Fruit fly (Drosophila melanogaster): ENCODE measurements around the gene Spn75F.
A peak's percentile ranks its signal among the peaks of the same experiment; 100 is the strongest.

The Spn75F gene

dm6 chr3L:19162586-19163310 lies 33.3 kb upstream of the Spn75F start:
- TF ChIP-seq CG8319 (GFP tag; optimal IDR thresholded peaks at IDR 0.05), result peak; percentile 46
- TF ChIP-seq Lpt (GFP tag; optimal IDR thresholded peaks at IDR 0.05), result no peak
- TF ChIP-seq CG6276 (GFP tag; optimal IDR thresholded peaks at IDR 0.05), result no peak
- peak; percentile 78 for TF ChIP-seq Ets96B (tag; optimal IDR thresholded peaks at IDR 0.05)
- peak; percentile 25 for TF ChIP-seq Ets21C (GFP tag; optimal IDR thresholded peaks at IDR 0.05)
- TF ChIP-seq Blimp-1 (GFP tag; optimal IDR thresholded peaks at IDR 0.05), result peak; percentile 43
- peak; percentile 44 for TF ChIP-seq CG11762 (GFP tag; optimal IDR thresholded peaks at IDR 0.05; ENCODE audit: insufficient read depth)
- peak; percentile 40 for TF ChIP-seq CG31627 (GFP tag; optimal IDR thresholded peaks at IDR 0.05)
- TF ChIP-seq Sox15 (GFP tag; optimal IDR thresholded peaks at IDR 0.05), result peak; percentile 9
- TF ChIP-seq CG6163 (GFP tag; IDR thresholded peaks at IDR 0.05), result no peak; the same call in 2 of the 3 replicates
- peak; percentile 31 to 66 for TF ChIP-seq ss (GFP tag; optimal IDR thresholded peaks at IDR 0.05)
- TF ChIP-seq Sox14 (GFP tag; optimal IDR thresholded peaks at IDR 0.05), result peak; percentile 15
- peak; percentile 41 for TF ChIP-seq Hr39 (GFP tag; optimal IDR thresholded peaks at IDR 0.05)
- TF ChIP-seq CG8632 (GFP tag; optimal IDR thresholded peaks at IDR 0.05), result peak; percentile 75
- TF ChIP-seq spab (GFP tag; optimal IDR thresholded peaks at IDR 0.05), result peak; percentile 62
- peak; percentile 65 for TF ChIP-seq CG6792 (GFP tag; optimal IDR thresholded peaks at IDR 0.05)
- TF ChIP-seq CG4318 (GFP tag; optimal IDR thresholded peaks at IDR 0.05), result no peak
- peak in 1 of 2 experiments; percentile 59 for TF ChIP-seq salr (GFP tag; optimal IDR thresholded peaks at IDR 0.05)
- peak; percentile 43 for TF ChIP-seq CG15336 (GFP tag; IDR thresholded peaks at IDR 0.05)
- TF ChIP-seq pdm3 (GFP tag; optimal IDR thresholded peaks at IDR 0.05), result peak; percentile 41
- peak; percentile 66 for TF ChIP-seq CG3919 (GFP tag; optimal IDR thresholded peaks at IDR 0.05)
- peak; percentile 66 for TF ChIP-seq achi (GFP tag; optimal IDR thresholded peaks at IDR 0.05)
- TF ChIP-seq CG11902 (GFP tag; optimal IDR thresholded peaks at IDR 0.05), result peak; percentile 16
- TF ChIP-seq eg (GFP tag; IDR thresholded peaks at IDR 0.05), result no peak
- no peak for TF ChIP-seq Eip93F (GFP tag; optimal IDR thresholded peaks at IDR 0.05)
- peak; percentile 27 for TF ChIP-seq vri (GFP tag; optimal IDR thresholded peaks at IDR 0.05)
- TF ChIP-seq CG34406 (GFP tag; optimal IDR thresholded peaks at IDR 0.05), result peak; percentile 78
- no peak for TF ChIP-seq Gug (GFP tag; IDR thresholded peaks at IDR 0.05)
- TF ChIP-seq CG6854 (GFP tag; optimal IDR thresholded peaks at IDR 0.05), result no peak
- TF ChIP-seq cyc (GFP tag; optimal IDR thresholded peaks at IDR 0.05), result peak; percentile 79
- TF ChIP-seq CG10631 (GFP tag; optimal IDR thresholded peaks at IDR 0.05), result peak; percentile 72
- peak; percentile 57 for TF ChIP-seq net (GFP tag; optimal IDR thresholded peaks at IDR 0.05)
- TF ChIP-seq Eip75B (GFP tag; optimal IDR thresholded peaks at IDR 0.05), result peak; percentile 49
- peak; percentile 86 for TF ChIP-seq esn (GFP tag; optimal IDR thresholded peaks at IDR 0.05)
- peak; percentile 76 for TF ChIP-seq dsx (GFP tag; optimal IDR thresholded peaks at IDR 0.05; ENCODE audit: poor library complexity, severe bottlenecking)
- TF ChIP-seq Hr4 (GFP tag; optimal IDR thresholded peaks at IDR 0.05), result no peak
- peak; percentile 6 for TF ChIP-seq fd85E (GFP tag; optimal IDR thresholded peaks at IDR 0.05)
- peak; percentile 90 for TF ChIP-seq svp (GFP tag)
- TF ChIP-seq Met (GFP tag; optimal IDR thresholded peaks at IDR 0.05), result peak; percentile 68
- no peak for TF ChIP-seq CG16779 (tag; optimal IDR thresholded peaks at IDR 0.05)
- peak; percentile 70 for TF ChIP-seq Smox (GFP tag; optimal IDR thresholded peaks at IDR 0.05)
- TF ChIP-seq Eip78C (GFP tag), result peak; percentile 91
- TF ChIP-seq OdsH (GFP tag; optimal IDR thresholded peaks at IDR 0.05), result peak; percentile 61
- TF ChIP-seq CG8119 (GFP tag; IDR thresholded peaks at IDR 0.05), result peak; percentile 54
- no peak for TF ChIP-seq dac (GFP tag; optimal IDR thresholded peaks at IDR 0.05)
- peak; percentile 21 for TF ChIP-seq fkh (GFP tag; optimal IDR thresholded peaks at IDR 0.05)
- peak; percentile 43 for TF ChIP-seq CG7368 (GFP tag; optimal IDR thresholded peaks at IDR 0.05)
- TF ChIP-seq CG10669 (GFP tag; optimal IDR thresholded peaks at IDR 0.05), result peak; percentile 63
- TF ChIP-seq CG6808 (GFP tag; optimal IDR thresholded peaks at IDR 0.05), result peak; percentile 75
- peak; percentile 63 for TF ChIP-seq lz (GFP tag; optimal IDR thresholded peaks at IDR 0.05)
- TF ChIP-seq CG1621 (tag; optimal IDR thresholded peaks at IDR 0.05), result no peak

Measured in whole organism, prepupa.